Fruit fly (Drosophila melanogaster): ENCODE results near the gene Lsm12a.

The Lsm12a gene

DNA sequence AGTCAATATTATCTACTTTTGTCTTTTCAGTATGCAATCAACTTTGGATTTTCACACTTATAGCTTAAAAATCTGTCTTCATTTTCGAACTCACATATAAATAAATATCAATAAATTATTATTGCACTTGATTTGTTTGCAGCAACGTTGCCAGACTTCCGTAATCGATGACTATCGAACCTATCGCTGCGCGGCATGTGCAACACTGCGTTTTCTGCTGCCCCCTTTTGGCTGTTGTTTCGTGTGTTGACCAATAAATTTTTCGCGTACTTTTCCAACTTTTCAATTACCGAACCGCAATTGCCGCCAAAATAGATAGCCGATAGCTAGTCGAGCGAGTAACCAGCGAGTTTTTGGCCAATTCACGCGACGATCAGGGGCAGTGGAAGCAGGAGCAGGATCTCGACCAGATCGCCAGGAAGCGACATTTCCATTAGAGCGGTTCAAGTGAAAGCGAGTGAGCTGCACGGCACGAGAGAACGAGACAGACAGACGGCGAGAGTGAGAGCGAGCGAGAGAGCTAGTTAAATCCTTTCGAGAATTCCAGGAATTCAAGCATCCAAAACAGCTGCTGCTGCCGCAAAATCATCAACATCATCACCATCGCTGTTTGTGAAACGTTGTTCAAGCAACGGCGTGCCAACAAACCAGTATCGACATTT lies at the start of gene Lsm12a:
Lsm12a (plus strand) TSS at position 201 of the 662 bp plus-strand sequence.
- no peak for TF ChIP-seq CG17801 (GFP tag; optimal IDR thresholded peaks at IDR 0.05; ENCODE audit: partially characterized antibody)

DNA sequence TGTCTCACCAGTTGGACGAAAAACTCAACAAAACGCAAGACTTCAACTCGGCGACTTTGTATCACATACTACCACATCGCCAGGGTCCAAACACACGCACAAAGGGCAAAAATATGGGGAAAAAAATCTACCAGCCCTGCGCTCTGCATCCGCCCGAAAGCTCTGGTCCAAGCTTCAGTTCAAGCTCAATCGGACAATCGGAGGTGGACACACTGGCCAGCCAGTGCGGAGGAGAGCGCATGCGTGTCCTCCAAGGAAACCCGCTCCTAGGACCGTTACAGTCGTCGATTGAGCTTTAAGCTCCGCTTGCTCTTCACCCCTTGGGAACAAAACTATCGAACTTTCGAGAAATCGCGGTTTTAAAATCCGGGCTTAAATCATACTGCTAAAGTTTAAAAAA lies 34.6 kb upstream of the Lsm12a start:
- TF ChIP-seq CG17801 (GFP tag; optimal IDR thresholded peaks at IDR 0.05; ENCODE audit: partially characterized antibody) = no peak

- no peak for TF ChIP-seq CG17801 (GFP tag; optimal IDR thresholded peaks at IDR 0.05; ENCODE audit: partially characterized antibody)
These were observed 33.5 kb upstream of the Lsm12a start, which contains the start of gene cac for dm6 chrX:11984987-11985386. cac (minus strand) TSS chrX:11985087.

- no peak for TF ChIP-seq CG17801 (GFP tag; optimal IDR thresholded peaks at IDR 0.05; ENCODE audit: partially characterized antibody)
These were observed 30.8 kb upstream of the Lsm12a start, which contains the start of gene gd for dm6 chrX:11987664-11988063. gd (minus strand) TSS chrX:11987764.

DNA sequence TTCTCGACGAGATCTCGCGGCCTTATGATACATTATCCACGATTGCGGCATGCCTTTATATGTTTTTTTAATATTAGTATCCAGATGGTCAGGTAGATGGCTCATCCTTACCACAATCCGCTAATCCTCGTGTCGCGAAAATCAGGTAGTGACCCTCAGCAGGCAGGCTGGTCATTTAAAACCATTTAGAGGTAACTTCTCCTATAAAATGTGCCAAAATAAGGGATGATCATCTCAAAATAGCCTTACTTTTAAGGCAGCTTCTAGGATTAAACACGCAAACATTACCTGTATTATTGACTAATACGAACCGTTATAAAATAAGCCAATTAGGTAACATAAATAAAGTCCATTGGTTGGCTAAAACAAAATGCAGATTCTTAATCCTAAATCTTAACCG lies 29.5 kb upstream of the Lsm12a start, which contains the start of gene tsg:
tsg (minus strand) TSS at position 37 of the 400 bp plus-strand sequence.
- no peak for TF ChIP-seq CG17801 (GFP tag; optimal IDR thresholded peaks at IDR 0.05; ENCODE audit: partially characterized antibody)

dm6 chrX:11992668-11993067 lies 25.8 kb upstream of the Lsm12a start, which contains the start of gene CG18130:
CG18130 (minus strand) TSS chrX:11992768.
- TF ChIP-seq CG17801 (GFP tag; optimal IDR thresholded peaks at IDR 0.05; ENCODE audit: partially characterized antibody) = no peak

DNA sequence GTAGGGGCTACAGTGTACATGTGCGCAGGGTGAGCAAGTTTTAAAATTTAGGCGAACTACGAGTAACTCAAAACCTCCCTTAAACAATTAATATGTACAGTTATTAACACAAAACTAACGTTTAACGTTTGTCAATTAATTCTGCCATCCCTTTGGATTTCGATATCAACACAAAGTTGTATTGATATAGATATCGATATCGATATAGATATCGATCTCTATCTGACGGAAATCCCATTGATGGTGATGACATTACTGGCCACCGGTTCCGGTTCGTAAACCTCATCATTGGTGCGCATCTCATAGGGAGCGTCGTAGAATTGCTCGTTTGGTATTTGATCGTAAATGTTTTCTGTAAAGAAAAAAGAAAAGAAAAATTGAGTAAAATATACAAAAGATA lies 25.2 kb upstream of the Lsm12a start:
- no peak for TF ChIP-seq CG17801 (GFP tag; optimal IDR thresholded peaks at IDR 0.05; ENCODE audit: partially characterized antibody)

- no peak for TF ChIP-seq CG17801 (GFP tag; optimal IDR thresholded peaks at IDR 0.05; ENCODE audit: partially characterized antibody)
These were observed 18.3 kb upstream of the Lsm12a start for dm6 chrX:11999974-12000618.

DNA sequence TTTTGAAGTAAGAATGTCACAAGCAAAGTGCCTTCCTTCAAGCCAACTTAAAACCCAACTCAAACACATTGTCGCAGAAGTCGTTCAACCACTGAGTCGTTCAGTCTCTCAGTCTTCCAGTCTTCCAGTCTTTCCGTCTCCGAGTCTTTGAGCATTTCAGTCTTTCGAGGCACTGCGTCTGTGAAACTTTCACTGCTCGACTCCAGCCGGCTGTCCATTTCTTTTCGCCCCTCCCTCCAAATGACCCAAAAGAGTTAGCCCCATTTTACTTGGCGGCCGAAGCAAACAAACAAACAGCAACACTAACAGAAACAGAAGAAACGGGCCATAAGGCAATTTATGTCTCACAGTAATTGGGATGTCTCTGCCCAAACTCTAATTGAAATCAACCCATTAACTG lies 17.4 kb upstream of the Lsm12a start:
- TF ChIP-seq CG17801 (GFP tag; optimal IDR thresholded peaks at IDR 0.05; ENCODE audit: partially characterized antibody) = no peak

DNA sequence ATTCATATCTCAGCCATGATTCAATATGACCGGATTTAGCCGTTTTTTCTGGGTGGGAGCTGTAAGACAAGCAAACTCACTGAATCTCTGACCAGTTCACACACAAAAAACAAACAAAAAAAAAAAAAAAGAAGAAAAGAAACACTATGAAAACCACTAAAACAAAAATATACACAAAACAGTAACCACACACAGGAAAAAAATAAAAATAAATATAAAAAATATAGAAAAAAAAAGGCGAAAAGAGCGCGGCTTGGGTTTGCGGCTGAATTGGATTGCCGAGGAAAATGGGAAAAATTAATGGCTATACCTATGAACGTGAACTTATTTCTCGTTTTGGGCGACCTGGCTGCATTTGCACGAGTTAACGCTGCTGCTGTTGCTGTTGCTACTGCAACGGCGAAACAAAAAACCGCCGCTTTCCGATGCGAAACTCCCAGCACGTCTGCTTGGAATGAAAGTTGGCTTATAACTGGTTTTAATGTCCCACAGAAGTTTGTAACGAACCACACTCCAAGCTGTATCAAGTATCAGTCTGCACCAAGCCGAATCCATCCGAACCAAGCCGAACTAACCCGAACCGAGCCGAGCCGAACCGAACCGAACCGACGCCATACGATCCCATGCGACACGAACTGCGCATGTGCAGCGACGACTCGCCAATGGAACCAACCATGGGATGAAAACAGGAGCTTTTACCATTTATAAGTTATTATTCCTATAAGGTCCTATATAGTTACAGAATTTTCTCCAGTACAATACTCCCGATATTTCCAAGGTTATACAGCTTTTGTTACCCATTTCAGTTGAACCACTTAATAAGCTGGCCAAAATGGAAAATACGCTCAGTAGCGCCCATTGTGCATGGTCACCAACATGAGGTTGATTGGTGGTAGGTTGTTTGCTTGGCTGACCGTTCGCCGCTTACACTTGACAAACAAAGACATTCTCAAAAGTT lies 14.7 kb upstream of the Lsm12a start, which contains the start of gene fw:
fw (minus strand) TSS at position 478 of the 958 bp plus-strand sequence.
- TF ChIP-seq CG17801 (GFP tag; optimal IDR thresholded peaks at IDR 0.05; ENCODE audit: partially characterized antibody) = no peak

dm6 chrX:12004395-12004768 lies 14.1 kb upstream of the Lsm12a start:
- no peak for TF ChIP-seq CG17801 (GFP tag; optimal IDR thresholded peaks at IDR 0.05; ENCODE audit: partially characterized antibody)

- TF ChIP-seq CG17801 (GFP tag; optimal IDR thresholded peaks at IDR 0.05; ENCODE audit: partially characterized antibody) = peak; percentile 96
These were observed 11.6 kb upstream of the Lsm12a start, which contains the start of gene CG1806 for dm6 chrX:12006678-12007441. CG1806 (plus strand) TSS chrX:12007176.

DNA sequence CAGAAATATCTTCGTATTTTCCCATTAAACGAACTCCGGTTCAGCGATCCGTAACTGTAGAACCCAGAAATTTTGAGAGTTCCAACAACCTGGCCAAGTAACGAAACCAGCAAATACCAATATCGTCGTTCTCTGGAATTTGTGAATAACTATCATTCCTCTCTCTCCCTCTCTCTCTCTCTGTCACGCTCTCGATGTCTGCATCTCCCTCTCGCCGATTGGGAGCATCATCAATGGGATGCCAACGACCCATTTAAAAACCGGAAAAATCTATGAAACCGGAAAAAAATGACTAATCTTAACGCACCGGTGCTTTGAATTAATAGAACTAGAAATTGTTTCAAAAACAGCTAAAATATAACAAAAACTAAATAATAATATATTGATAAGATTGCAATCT lies 10.8 kb upstream of the Lsm12a start:
- TF ChIP-seq CG17801 (GFP tag; optimal IDR thresholded peaks at IDR 0.05; ENCODE audit: partially characterized antibody) = no peak
